Fruit fly (Drosophila melanogaster) whole organism, embryonic: ENCODE measurements around the gene CG11723.

Experiments
- Ada2b ChIP-seq: fragments of 200-800 bp; sonication (Bioruptor generic); IDR thresholded peaks from 2 replicates; pipeline ENCODE4 v1.3.6; 2022; ENCODE audit warnings: missing biosample characterization, missing genetic modification characterization
- Atf-2 ChIP-seq: fragments of 200-800 bp; sonication (Bioruptor generic); optimal IDR thresholded peaks from 2 replicates; lab custom pipeline; 2016; ENCODE audit warnings: missing biosample characterization, missing genetic modification characterization
- Blimp-1 ChIP-seq: fragments of 200-800 bp; sonication (Bioruptor generic); optimal IDR thresholded peaks from 3 replicates; lab custom pipeline; 2018; ENCODE audit warnings: missing biosample characterization, missing genetic modification characterization, mild to moderate bottlenecking, moderate library complexity, missing genetic modification reagents
- CG10147 ChIP-seq: fragments of 200-800 bp; sonication (Bioruptor generic); optimal IDR thresholded peaks from 2 replicates; lab custom pipeline; 2019; ENCODE audit warnings: missing biosample characterization, mild to moderate bottlenecking, missing genetic modification characterization, moderate library complexity
- CG11093 ChIP-seq: fragments of 200-800 bp; sonication (Bioruptor generic); IDR thresholded peaks from 3 replicates; pipeline ENCODE4 v1.3.6; 2022; ENCODE audit warnings: missing biosample characterization, missing genetic modification characterization
- CG11504 ChIP-seq: fragments of 200-800 bp; sonication (Bioruptor generic); optimal IDR thresholded peaks from 3 replicates; lab custom pipeline; 2019; ENCODE audit warnings: missing biosample characterization, mild to moderate bottlenecking, missing genetic modification characterization, moderate library complexity
- CG11723 ChIP-seq: fragments of 200-800 bp; sonication (Bioruptor generic); optimal IDR thresholded peaks from 2 replicates; lab custom pipeline; 2017; ENCODE audit warnings: missing biosample characterization, mild to moderate bottlenecking, missing genetic modification characterization
- CG12219 ChIP-seq: fragments of 200-800 bp; sonication (Bioruptor generic); optimal IDR thresholded peaks from 3 replicates; lab custom pipeline; 2018; ENCODE audit warnings: missing biosample characterization, mild to moderate bottlenecking, missing genetic modification characterization
- CG12744 ChIP-seq: fragments of 200-800 bp; sonication (Bioruptor generic); optimal IDR thresholded peaks from 2 replicates; lab custom pipeline; 2016; ENCODE audit warnings: missing biosample characterization, missing genetic modification characterization
- CG12942 ChIP-seq: fragments of 200-800 bp; sonication (Bioruptor generic); optimal IDR thresholded peaks from 3 replicates; lab custom pipeline; 2016; ENCODE audit warnings: missing biosample characterization, missing genetic modification characterization
- CG14710 ChIP-seq: fragments of 200-800 bp; sonication (Bioruptor generic); optimal IDR thresholded peaks from 3 replicates; lab custom pipeline; 2019; ENCODE audit warnings: missing biosample characterization, mild to moderate bottlenecking, missing genetic modification characterization, moderate library complexity
- CG1529 ChIP-seq: fragments of 200-800 bp; sonication (Bioruptor generic); optimal IDR thresholded peaks from 3 replicates; lab custom pipeline; 2018; ENCODE audit warnings: missing biosample characterization, missing genetic modification characterization
- CG17328 ChIP-seq: fragments of 200-800 bp; sonication (Bioruptor generic); IDR thresholded peaks from 2 replicates; pipeline ENCODE4 v1.3.6; 2022; ENCODE audit warnings: missing biosample characterization, missing genetic modification characterization
- CG17359 ChIP-seq: fragments of 200-800 bp; sonication (Bioruptor generic); optimal IDR thresholded peaks from 3 replicates; lab custom pipeline; 2018; ENCODE audit warnings: missing biosample characterization, mild to moderate bottlenecking, missing genetic modification characterization, moderate library complexity
- CG17612 ChIP-seq: fragments of 200-800 bp; sonication (Bioruptor generic); IDR thresholded peaks from 2 replicates; pipeline ENCODE4 v1.3.6; 2022; ENCODE audit warnings: missing biosample characterization, missing genetic modification characterization
- CG18011 ChIP-seq: fragments of 200-800 bp; sonication (Bioruptor generic); optimal IDR thresholded peaks from 2 replicates; lab custom pipeline; 2017; ENCODE audit warnings: missing biosample characterization, missing genetic modification characterization, mild to moderate bottlenecking, moderate library complexity, missing genotype
- CG18599 ChIP-seq: fragments of 200-800 bp; sonication (Bioruptor generic); optimal IDR thresholded peaks from 3 replicates; lab custom pipeline; 2017; ENCODE audit warnings: missing biosample characterization, missing genetic modification characterization, mild to moderate bottlenecking, moderate library complexity, missing genetic modification reagents
- CG2712 ChIP-seq: fragments of 200-800 bp; optimal IDR thresholded peaks from 3 replicates; lab custom pipeline; 2019; ENCODE audit warnings: missing biosample characterization, mild to moderate bottlenecking, missing genetic modification characterization, moderate library complexity
- CG31388 ChIP-seq: fragments of 200-800 bp; sonication (Bioruptor generic); optimal IDR thresholded peaks from 2 replicates; lab custom pipeline; 2016; ENCODE audit warnings: missing biosample characterization, missing genetic modification characterization
- CG31441 ChIP-seq: fragments of 200-800 bp; sonication (Bioruptor generic); IDR thresholded peaks from 2 replicates; pipeline ENCODE4 v1.3.6; 2022; ENCODE audit warnings: missing biosample characterization, missing genetic modification characterization
- CG3281 ChIP-seq: fragments of 200-800 bp; sonication (Bioruptor generic); optimal IDR thresholded peaks from 3 replicates; lab custom pipeline; 2017; ENCODE audit warnings: missing biosample characterization, mild to moderate bottlenecking, missing genetic modification characterization
- CG43689 ChIP-seq: fragments of 200-800 bp; sonication (Bioruptor generic); IDR thresholded peaks from 2 replicates; pipeline ENCODE4 v1.3.6; 2022; ENCODE audit warnings: missing biosample characterization, missing genetic modification characterization
- CG7745 ChIP-seq: fragments of 200-800 bp; sonication (Bioruptor generic); optimal IDR thresholded peaks from 2 replicates; lab custom pipeline; 2018; ENCODE audit warnings: missing biosample characterization, mild to moderate bottlenecking, missing genetic modification characterization, moderate library complexity
- CG8281 ChIP-seq: fragments of 200-800 bp; sonication (Bioruptor generic); optimal IDR thresholded peaks from 2 replicates; lab custom pipeline; 2018; ENCODE audit warnings: missing biosample characterization, mild to moderate bottlenecking, missing genetic modification characterization, moderate library complexity
- CG9609 ChIP-seq: fragments of 200-800 bp; sonication (Bioruptor generic); optimal IDR thresholded peaks from 3 replicates; lab custom pipeline; 2016; ENCODE audit warnings: missing biosample characterization, missing genetic modification characterization
- Dip2 ChIP-seq: fragments of 200-800 bp; sonication (Bioruptor generic); IDR thresholded peaks from 2 replicates; pipeline ENCODE4 v1.3.6; 2022; ENCODE audit warnings: missing biosample characterization, missing genetic modification characterization
- Fer1 ChIP-seq: fragments of 200-800 bp; sonication (Bioruptor generic); optimal IDR thresholded peaks from 2 replicates; lab custom pipeline; 2017; ENCODE audit warnings: missing biosample characterization, mild to moderate bottlenecking, missing genetic modification characterization
- HLH54F ChIP-seq: fragments of 200-800 bp; sonication (Bioruptor generic); optimal IDR thresholded peaks from 3 replicates; lab custom pipeline; 2016; ENCODE audit warnings: missing biosample characterization, missing genetic modification characterization
- Lim3 ChIP-seq: fragments of 200-800 bp; sonication (Bioruptor generic); IDR thresholded peaks from 2 replicates; pipeline ENCODE4 v1.3.6; 2022; ENCODE audit warnings: missing biosample characterization, missing genetic modification characterization
- Lpt ChIP-seq: fragments of >200 bp; optimal IDR thresholded peaks from 2 replicates; lab custom pipeline; 2018; ENCODE audit warnings: missing biosample characterization, missing genetic modification characterization
- MESR4 ChIP-seq: fragments of 200-800 bp; sonication (Bioruptor generic); optimal IDR thresholded peaks from 2 replicates; lab custom pipeline; 2018; ENCODE audit warnings: missing biosample characterization, mild to moderate bottlenecking, missing genetic modification characterization, moderate library complexity
- NfI ChIP-seq: fragments of 200-800 bp; sonication (Bioruptor generic); optimal IDR thresholded peaks from 3 replicates; lab custom pipeline; 2018; ENCODE audit warnings: missing biosample characterization, mild to moderate bottlenecking, missing genetic modification characterization, moderate library complexity
- Optix ChIP-seq: fragments of 200-800 bp; sonication (Bioruptor generic); IDR thresholded peaks from 3 replicates; pipeline ENCODE4 v1.3.6; 2022; ENCODE audit warnings: missing biosample characterization, missing genetic modification characterization
- br ChIP-seq: fragments of >200 bp; optimal IDR thresholded peaks from 2 replicates; lab custom pipeline; 2017
- cato ChIP-seq: fragments of 200-800 bp; sonication (Bioruptor generic); optimal IDR thresholded peaks from 2 replicates; lab custom pipeline; 2016; ENCODE audit warnings: missing biosample characterization, missing genetic modification characterization, borderline replicate concordance
- chinmo ChIP-seq: fragments of 200-800 bp; sonication (Bioruptor generic); IDR thresholded peaks from 4 replicates; pipeline ENCODE4 v1.3.6; 2022; ENCODE audit warnings: missing biosample characterization, missing genetic modification characterization; ENCODE audit not compliant: partially characterized antibody
- chm ChIP-seq: fragments of 200-800 bp; sonication (Bioruptor generic); IDR thresholded peaks from 2 replicates; pipeline ENCODE4 v1.3.6; 2022; ENCODE audit warnings: missing biosample characterization, missing genetic modification characterization
- croc ChIP-seq: fragments of 200-800 bp; sonication (Bioruptor generic); conservative IDR thresholded peaks from 3 replicates; pipeline ENCODE4 v1.3.6; 2022; ENCODE audit warnings: missing biosample characterization, missing genetic modification characterization
- dmrt99B ChIP-seq: fragments of 200-800 bp; sonication (Bioruptor generic); optimal IDR thresholded peaks from 2 replicates; lab custom pipeline; 2018; ENCODE audit warnings: missing biosample characterization, mild to moderate bottlenecking, missing genetic modification characterization, moderate library complexity
- dysf ChIP-seq: fragments of 200-800 bp; sonication (Bioruptor generic); IDR thresholded peaks from 3 replicates; pipeline ENCODE4 v1.3.6; 2022; ENCODE audit warnings: missing biosample characterization, missing genetic modification characterization
- gcm2 ChIP-seq: fragments of 200-800 bp; sonication (Bioruptor generic); optimal IDR thresholded peaks from 2 replicates; lab custom pipeline; 2016; ENCODE audit warnings: missing biosample characterization, missing genetic modification characterization
- gem ChIP-seq: fragments of 200-800 bp; sonication (Bioruptor generic); optimal IDR thresholded peaks from 2 replicates; lab custom pipeline; 2019; ENCODE audit warnings: missing biosample characterization, mild to moderate bottlenecking, missing genetic modification characterization, moderate library complexity
- jigr1 ChIP-seq: fragments of 200-800 bp; sonication (Bioruptor generic); IDR thresholded peaks from 3 replicates; pipeline ENCODE4 v1.3.6; 2022; ENCODE audit warnings: missing biosample characterization, missing genetic modification characterization
- maf-S ChIP-seq: fragments of 200-800 bp; sonication (Bioruptor generic); optimal IDR thresholded peaks from 2 replicates; lab custom pipeline; 2016; ENCODE audit warnings: missing biosample characterization, missing genetic modification characterization
- nmo ChIP-seq: fragments of 200-800 bp; sonication (Bioruptor generic); optimal IDR thresholded peaks from 2 replicates; lab custom pipeline; 2018; ENCODE audit warnings: missing biosample characterization, mild to moderate bottlenecking, missing genetic modification characterization, moderate library complexity
- org-1 ChIP-seq: fragments of 200-800 bp; sonication (Bioruptor generic); optimal IDR thresholded peaks from 2 replicates; lab custom pipeline; 2017; ENCODE audit warnings: missing biosample characterization, missing genetic modification characterization
- peb ChIP-seq: fragments of 200-800 bp; sonication (Bioruptor generic); IDR thresholded peaks from 2 replicates; pipeline ENCODE4 v1.3.6; 2022; ENCODE audit warnings: missing biosample characterization, missing genetic modification characterization
- repo ChIP-seq: fragments of 200-800 bp; sonication (Bioruptor generic); optimal IDR thresholded peaks from 2 replicates; lab custom pipeline; 2016; ENCODE audit warnings: missing biosample characterization, missing genetic modification characterization
- seq ChIP-seq: fragments of 200-800 bp; sonication (Bioruptor generic); IDR thresholded peaks from 2 replicates; pipeline ENCODE4 v1.3.6; 2022; ENCODE audit warnings: missing biosample characterization, missing genetic modification characterization
- tx ChIP-seq: fragments of 200-800 bp; sonication (Bioruptor generic); optimal IDR thresholded peaks from 2 replicates; lab custom pipeline; 2016; ENCODE audit warnings: missing biosample characterization, missing genetic modification characterization
- wdn ChIP-seq: fragments of 200-800 bp; sonication (Bioruptor generic); IDR thresholded peaks from 2 replicates; pipeline ENCODE4 v1.3.6; 2022; ENCODE audit warnings: missing biosample characterization, missing genetic modification characterization

The CG11723 gene

dm6 chr2L:2179366-2179765, 32.3 kb upstream of the CG11723 start (continued):
- TF ChIP-seq maf-S (peak; percentile 80), seq (peak; percentile 50; the same call in 1 of the 2 replicates), CG12744 (peak; percentile 70), CG11723 (peak; percentile 51), cato (no peak), CG3281 (peak; percentile 60), chm (GFP tag; lab: Robert Waterston, UW) (peak; percentile 64), HLH54F (GFP tag; lab: Kevin White, UChicago) (peak; percentile 83), CG2712 (tag; lab: Kevin White, UChicago) (peak; percentile 81), CG8281 (tag; lab: Kevin White, UChicago) (peak; percentile 45), dmrt99B (peak; percentile 82), Dip2 (GFP tag; lab: Robert Waterston, UW) (no peak), repo (GFP tag; lab: Kevin White, UChicago) (no peak), CG10147 (GFP tag; lab: Kevin White, UChicago) (peak; percentile 82), CG31441 (GFP tag; lab: Robert Waterston, UW) (no peak; the same call in 1 of the 2 replicates), CG12942 (GFP tag; lab: Kevin White, UChicago) (peak; percentile 72), CG17328 (GFP tag; lab: Robert Waterston, UW) (no peak), br (no peak), peb (GFP tag; lab: Robert Waterston, UW) (peak; percentile 46; the same call in 1 of the 2 replicates), Optix (GFP tag; lab: Robert Waterston, UW) (peak; percentile 76), CG43689 (GFP tag; lab: Robert Waterston, UW) (peak; percentile 15; the same call in 1 of the 2 replicates), Lpt (GFP tag; lab: Kevin White, UChicago) (no peak), Fer1 (GFP tag; lab: Kevin White, UChicago) (peak; percentile 66), chinmo (GFP tag; lab: Robert Waterston, UW) (no peak; the same call in 3 of the 4 replicates), CG14710 (tag; lab: Kevin White, UChicago) (no peak), nmo (GFP tag; lab: Kevin White, UChicago) (peak; percentile 83), croc (GFP tag; lab: Robert Waterston, UW) (peak; percentile 21; the same call in 1 of the 3 replicates), gem (tag; lab: Kevin White, UChicago) (peak; percentile 87), Blimp-1 (GFP tag; lab: Kevin White, UChicago) (peak; percentile 61), CG11093 (peak; percentile 61; the same call in 1 of the 3 replicates), CG1529 (GFP tag; lab: Kevin White, UChicago) (peak; percentile 13), dysf (GFP tag; lab: Robert Waterston, UW) (peak; percentile 86), tx (peak; percentile 79), CG18599 (GFP tag; lab: Kevin White, UChicago) (peak; percentile 86), jigr1 (GFP tag; lab: Robert Waterston, UW) (peak; percentile 55; the same call in 2 of the 3 replicates), Lim3 (GFP tag; lab: Robert Waterston, UW) (no peak), CG7745 (tag; lab: Kevin White, UChicago) (no peak), CG17359 (peak; percentile 80), org-1 (peak; percentile 65), MESR4 (GFP tag; lab: Kevin White, UChicago) (no peak), gcm2 (GFP tag; lab: Kevin White, UChicago) (peak; percentile 33), CG18011 (GFP tag; lab: Kevin White, UChicago) (peak; percentile 11), Ada2b (peak; percentile 61), wdn (GFP tag; lab: Robert Waterston, UW) (peak; percentile 65), Atf-2 (GFP tag; lab: Kevin White, UChicago) (peak; percentile 71), CG17612 (GFP tag; lab: Robert Waterston, UW) (peak; percentile 62), CG31388 (GFP tag; lab: Kevin White, UChicago) (peak; percentile 2), CG11504 (peak; percentile 84), NfI (GFP tag; lab: Kevin White, UChicago) (peak; percentile 74), CG9609 (GFP tag; lab: Kevin White, UChicago) (peak; percentile 82), CG12219 (peak; percentile 71)
